Fruit fly (Drosophila melanogaster): ENCODE data around the gene Arts.

Gene Arts

DNA sequence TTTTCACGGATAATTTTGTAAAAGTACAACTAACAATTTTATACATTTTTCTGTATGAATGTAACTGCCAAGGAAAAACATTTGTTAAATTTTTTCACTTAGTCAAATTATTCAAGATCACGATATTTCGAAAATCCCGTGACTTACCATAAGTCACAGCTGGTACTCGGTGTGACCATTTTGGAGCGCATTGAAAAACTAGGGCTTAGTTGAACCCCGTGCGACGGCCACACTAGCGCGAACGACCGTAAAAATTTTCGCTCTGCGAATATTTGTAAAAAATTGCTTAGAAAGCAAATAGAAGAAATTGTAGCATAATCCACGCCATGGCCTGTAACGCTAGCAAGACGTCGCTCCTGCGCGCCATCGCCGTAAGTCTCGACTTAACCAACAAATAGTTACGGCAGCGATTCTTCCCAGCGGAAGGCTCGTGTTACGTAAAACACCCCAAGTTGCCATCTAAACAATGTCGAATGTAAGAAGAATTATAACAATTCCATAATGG, 18.5 kb upstream of the Arts start, which contains the start of gene UQCR-C2 (continued):
- TF ChIP-seq peb (GFP tag; IDR thresholded peaks at IDR 0.05) (no peak), pzg (GFP tag; optimal IDR thresholded peaks at IDR 0.05) (peak; percentile 93), lola (GFP tag; optimal IDR thresholded peaks at IDR 0.05) (no peak), Eip74EF (GFP tag; optimal IDR thresholded peaks at IDR 0.05) (no peak), CG30403 (GFP tag; optimal IDR thresholded peaks at IDR 0.05) (peak; percentile 8), chinmo (GFP tag; IDR thresholded peaks at IDR 0.05; ENCODE audit: partially characterized antibody) (0 out of 4 replicates have a peak, but pooled peaks have one; percentile 28), tio (GFP tag; optimal IDR thresholded peaks at IDR 0.05) (no peak), chn (GFP tag; optimal IDR thresholded peaks at IDR 0.05) (no peak), HmgZ (tag; optimal IDR thresholded peaks at IDR 0.05) (peak; percentile 75), CG42726 (GFP tag; IDR thresholded peaks at IDR 0.05; ENCODE audit: partially characterized antibody) (peak; percentile 44; the same call in 1 of the 2 replicates), Nf-YC (tag; optimal IDR thresholded peaks at IDR 0.05) (peak; percentile 29), CG17612 (GFP tag; IDR thresholded peaks at IDR 0.05) (no peak), lab (GFP tag; optimal IDR thresholded peaks at IDR 0.05) (no peak), cwo (GFP tag; optimal IDR thresholded peaks at IDR 0.05) (no peak), Myb (GFP tag; optimal IDR thresholded peaks at IDR 0.05) (peak; percentile 70), MESR4 (GFP tag; optimal IDR thresholded peaks at IDR 0.05) (peak; percentile 96), CG4404 (GFP tag; IDR thresholded peaks at IDR 0.05) (no peak), Hey (tag; optimal IDR thresholded peaks at IDR 0.05) (no peak), sd (tag; optimal IDR thresholded peaks at IDR 0.05) (peak; percentile 63), Xrp1 (GFP tag; IDR thresholded peaks at IDR 0.05) (no peak), CHES-1-like (GFP tag; optimal IDR thresholded peaks at IDR 0.05) (peak; percentile 38), Med (GFP tag) (peak; percentile 84), CG13424 (tag; optimal IDR thresholded peaks at IDR 0.05) (peak; percentile 14), PHDP (tag; optimal IDR thresholded peaks at IDR 0.05) (peak; percentile 40), amos (GFP tag; IDR thresholded peaks at IDR 0.05; ENCODE audit: partially characterized antibody) (peak; percentile 30; the same call in 1 of the 2 replicates), nerfin-2 (GFP tag; IDR thresholded peaks at IDR 0.05; ENCODE audit: partially characterized antibody) (no peak), Dek (tag; optimal IDR thresholded peaks at IDR 0.05) (peak; percentile 50), jigr1 (GFP tag; IDR thresholded peaks at IDR 0.05) (no peak), az2 (GFP tag; optimal IDR thresholded peaks at IDR 0.05) (no peak), B-H1 (GFP tag; IDR thresholded peaks at IDR 0.05) (no peak), CG10959 (GFP tag; IDR thresholded peaks at IDR 0.05) (no peak), CG9797 (GFP tag; optimal IDR thresholded peaks at IDR 0.05) (peak; percentile 91), pita (GFP tag; optimal IDR thresholded peaks at IDR 0.05) (no peak), CG12071 (GFP tag; optimal IDR thresholded peaks at IDR 0.05) (no peak), CG14014 (GFP tag; IDR thresholded peaks at IDR 0.05) (peak; percentile 19; the same call in 1 of the 2 replicates), CG4360 (GFP tag; IDR thresholded peaks at IDR 0.05) (no peak), trem (tag; optimal IDR thresholded peaks at IDR 0.05) (peak; percentile 70), CG8290 (GFP tag; optimal IDR thresholded peaks at IDR 0.05) (peak; percentile 44), CG8290 (tag; optimal IDR thresholded peaks at IDR 0.05) (peak in 1 of 2 experiments; percentile 61), bbx (GFP tag; IDR thresholded peaks at IDR 0.05; ENCODE audit: partially characterized antibody) (peak; percentile 38), CG14667 (GFP tag; IDR thresholded peaks at IDR 0.05) (no peak), CG1647 (GFP tag; optimal IDR thresholded peaks at IDR 0.05) (no peak), CG11247 (GFP tag; IDR thresholded peaks at IDR 0.05) (no peak), CG12769 (tag; optimal IDR thresholded peaks at IDR 0.05) (no peak), CG10267 (tag; optimal IDR thresholded peaks at IDR 0.05) (peak; percentile 55), CG8944 (GFP tag; optimal IDR thresholded peaks at IDR 0.05) (no peak), CG2116 (GFP tag; optimal IDR thresholded peaks at IDR 0.05) (peak; percentile 44), C15 (GFP tag; IDR thresholded peaks at IDR 0.05) (no peak), CG18011 (GFP tag; optimal IDR thresholded peaks at IDR 0.05) (no peak), slou (GFP tag; optimal IDR thresholded peaks at IDR 0.05) (no peak)

All from whole organism, embryonic.